Worm (Caenorhabditis elegans) whole organism, L2 larva: ENCODE measurements around the gene gly-20.

Experiments
- blmp-1 ChIP-seq: sonication (generic microtip); optimal IDR thresholded peaks from 2 replicates; lab custom pipeline; 2017; ENCODE audit warnings: missing genetic modification characterization, mild to moderate bottlenecking, missing compliant biosample characterization, antibody characterized with exemption, moderate library complexity; ENCODE audit not compliant: insufficient read depth
- lin-39 ChIP-seq: fragments of 150-350 bp; optimal IDR thresholded peaks from 2 replicates; lab custom pipeline; 2014; ENCODE audit warnings: missing biosample characterization, missing genetic modification reagents, missing genetic modification characterization
- mdl-1 ChIP-seq, 2 experiments: fragments of 150-350 bp in 1 of 2; sonication (generic microtip) in 1 of 2; optimal IDR thresholded peaks; 2 replicates each; lab custom pipeline; 2017; ENCODE audit warnings: missing biosample characterization in 2 of 2, missing genetic modification characterization in 2 of 2
- unc-55 ChIP-seq: fragments of 150-350 bp; sonication (generic microtip); optimal IDR thresholded peaks from 3 replicates; lab custom pipeline; 2014; ENCODE audit warnings: missing biosample characterization, missing genetic modification reagents, missing genetic modification characterization
- zag-1 ChIP-seq: fragments of 150-350 bp; optimal IDR thresholded peaks from 2 replicates; lab custom pipeline; 2014; ENCODE audit warnings: missing biosample characterization, missing genetic modification characterization

ce11 chrV:11298632-11299031, 16.3 kb downstream of the gly-20 start, which contains the start of gene T03F7.5:
- no peak for TF ChIP-seq unc-55 (GFP tag; lab: Kevin White, UChicago)
- TF ChIP-seq mdl-1 (tag; optimal IDR thresholded peaks at IDR 0.05; lab: Kevin White, UChicago): no peak
- TF ChIP-seq zag-1: no peak
- no peak for TF ChIP-seq blmp-1 (tag; lab: Kevin White, UChicago)
- TF ChIP-seq lin-39 (tag; lab: Kevin White, UChicago): no peak
